Worm (Caenorhabditis elegans) whole organism, young adult: ENCODE measurements around the gene dhs-14.
A peak's percentile ranks its signal among the peaks of the same experiment; 100 is the strongest.

ENCODE experiments used
- B0336.3 ChIP-seq: fragments of 200-800 bp; sonication (Bioruptor generic); IDR thresholded peaks from 2 replicates; pipeline ENCODE4 v1.3.6; 2022; ENCODE audit warnings: missing genetic modification characterization, missing compliant biosample characterization
- F37B4.10 ChIP-seq: fragments of 200-800 bp; sonication (Bioruptor generic); IDR thresholded peaks from 2 replicates; pipeline ENCODE4 v1.3.6; 2022; ENCODE audit warnings: missing genetic modification characterization, missing compliant biosample characterization
- F52B5.7 ChIP-seq: sonication (generic microtip); optimal IDR thresholded peaks from 2 replicates; lab custom pipeline; 2016; ENCODE audit warnings: mild to moderate bottlenecking, missing genetic modification characterization, missing compliant biosample characterization
- K12H6.12 ChIP-seq: fragments of 200-800 bp; sonication (Bioruptor generic); optimal IDR thresholded peaks from 2 replicates; lab custom pipeline; 2018; ENCODE audit warnings: mild to moderate bottlenecking, missing genetic modification characterization, missing compliant biosample characterization
- Y56A3A.18 ChIP-seq: fragments of 200-800 bp; sonication (Bioruptor generic); IDR thresholded peaks from 2 replicates; pipeline ENCODE4 v1.3.6; 2022; ENCODE audit warnings: missing genetic modification reagents, missing genetic modification characterization, missing compliant biosample characterization
- Y79H2A.3 ChIP-seq: fragments of 200-800 bp; sonication (Bioruptor generic); conservative IDR thresholded peaks from 2 replicates; pipeline ENCODE4 v1.3.6; 2022; ENCODE audit warnings: missing genetic modification reagents, missing genetic modification characterization, missing compliant biosample characterization
- ama-1 ChIP-seq, 3 experiments: fragments of 150-350 bp in 1 of 3; sonication (generic microtip) in 2 of 3; optimal IDR thresholded peaks; 2 replicates each; lab custom pipeline; 2014 to 2018; ENCODE audit warnings: missing biosample characterization in 2 of 3, missing genetic modification characterization in 2 of 3, missing genetic modification reagents in 2 of 3
- ceh-27 ChIP-seq: fragments of 200-800 bp; sonication (Bioruptor generic); optimal IDR thresholded peaks from 2 replicates; lab custom pipeline; 2018; ENCODE audit warnings: mild to moderate bottlenecking, missing genetic modification characterization, moderate library complexity, missing compliant biosample characterization
- ceh-79 ChIP-seq: sonication (generic microtip); optimal IDR thresholded peaks from 2 replicates; lab custom pipeline; 2017; ENCODE audit warnings: mild to moderate bottlenecking, missing genetic modification characterization, missing compliant biosample characterization
- die-1 ChIP-seq: sonication (generic microtip); optimal IDR thresholded peaks from 2 replicates; lab custom pipeline; 2016; ENCODE audit warnings: missing genotype, mild to moderate bottlenecking, missing genetic modification characterization, missing compliant biosample characterization
- dpl-1 ChIP-seq: fragments of 150-350 bp; optimal IDR thresholded peaks from 2 replicates; lab custom pipeline; 2014; ENCODE audit warnings: missing biosample characterization, missing genetic modification reagents, missing genetic modification characterization
- egrh-3 ChIP-seq: fragments of 200-800 bp; sonication (Bioruptor generic); IDR thresholded peaks from 2 replicates; pipeline ENCODE4 v1.3.6; 2022; ENCODE audit warnings: missing genetic modification reagents, missing genetic modification characterization, missing compliant biosample characterization
- fkh-3 ChIP-seq: sonication (generic microtip); optimal IDR thresholded peaks from 2 replicates; lab custom pipeline; 2016; ENCODE audit warnings: mild to moderate bottlenecking, missing genetic modification characterization, missing compliant biosample characterization
- gei-17 ChIP-seq: fragments of 200-800 bp; sonication (Bioruptor generic); optimal IDR thresholded peaks from 2 replicates; lab custom pipeline; 2018; ENCODE audit warnings: mild to moderate bottlenecking, missing genetic modification characterization, missing compliant biosample characterization
- him-1 ChIP-seq: sonication (generic microtip); optimal IDR thresholded peaks from 2 replicates; lab custom pipeline; 2016; ENCODE audit warnings: missing genotype, missing genetic modification reagents, missing genetic modification characterization, missing compliant biosample characterization
- hmg-1.2 ChIP-seq: fragments of 200-800 bp; sonication (Bioruptor generic); IDR thresholded peaks from 2 replicates; pipeline ENCODE4 v1.3.6; 2022; ENCODE audit warnings: missing genetic modification reagents, missing genetic modification characterization, missing compliant biosample characterization
- lag-1 ChIP-seq: fragments of 200-800 bp; sonication (Bioruptor generic); IDR thresholded peaks from 2 replicates; pipeline ENCODE4 v1.3.6; 2022; ENCODE audit warnings: missing genetic modification reagents, missing genetic modification characterization, missing compliant biosample characterization
- lsl-1 ChIP-seq: fragments of 200-800 bp; sonication (Bioruptor generic); optimal IDR thresholded peaks from 2 replicates; lab custom pipeline; 2018; ENCODE audit warnings: mild to moderate bottlenecking, missing genetic modification characterization, moderate library complexity, missing compliant biosample characterization
- lsy-27 ChIP-seq: sonication (generic microtip); optimal IDR thresholded peaks from 2 replicates; lab custom pipeline; 2017; ENCODE audit warnings: missing genetic modification characterization, mild to moderate bottlenecking, missing compliant biosample characterization, antibody characterized with exemption, missing genotype, borderline replicate concordance; ENCODE audit not compliant: insufficient read depth
- madf-8 ChIP-seq: fragments of 200-800 bp; sonication (Bioruptor generic); conservative IDR thresholded peaks from 2 replicates; pipeline ENCODE4 v1.3.6; 2022; ENCODE audit warnings: missing genetic modification reagents, missing genetic modification characterization, missing compliant biosample characterization
- mcd-1 ChIP-seq: fragments of 200-800 bp; sonication (Bioruptor generic); IDR thresholded peaks from 2 replicates; pipeline ENCODE4 v1.3.6; 2022; ENCODE audit warnings: missing genetic modification reagents, missing genetic modification characterization, missing compliant biosample characterization
- nfyb-1 ChIP-seq: fragments of 200-800 bp; sonication (Bioruptor generic); IDR thresholded peaks from 2 replicates; pipeline ENCODE4 v1.3.6; 2022; ENCODE audit warnings: missing genetic modification reagents, missing genetic modification characterization, missing compliant biosample characterization
- pbrm-1 ChIP-seq: fragments of 200-800 bp; sonication (Bioruptor generic); IDR thresholded peaks from 2 replicates; pipeline ENCODE4 v1.3.6; 2022; ENCODE audit warnings: missing genetic modification reagents, missing genetic modification characterization, missing compliant biosample characterization
- snpc-4 ChIP-seq, 5 experiments: fragments of 150-350 bp in 1 of 5; sonication (generic microtip) in 4 of 5; optimal IDR thresholded peaks; 2 replicates each; lab custom pipeline; 2014 to 2018; ENCODE audit warnings: missing genetic modification characterization in 5 of 5, missing biosample characterization in 3 of 5, antibody characterized with exemption in 2 of 5, mild to moderate bottlenecking in 2 of 5, missing compliant biosample characterization in 2 of 5, missing genotype in 2 of 5, moderate library complexity in 2 of 5, missing genetic modification reagents in 1 of 5
- tbx-9 ChIP-seq: sonication (generic microtip); optimal IDR thresholded peaks from 2 replicates; lab custom pipeline; 2016; ENCODE audit warnings: borderline replicate concordance, missing genetic modification characterization, inconsistent platforms, missing compliant biosample characterization
- xnd-1 ChIP-seq: sonication (generic microtip); optimal IDR thresholded peaks from 2 replicates; lab custom pipeline; 2016; ENCODE audit warnings: missing genotype, missing genetic modification reagents, missing genetic modification characterization, missing compliant biosample characterization
- zfh-2 ChIP-seq: fragments of 200-800 bp; sonication (Bioruptor generic); conservative IDR thresholded peaks from 2 replicates; pipeline ENCODE4 v1.3.6; 2022; ENCODE audit warnings: missing genetic modification reagents, missing genetic modification characterization, missing compliant biosample characterization
- ztf-28 ChIP-seq: fragments of 200-800 bp; sonication (Bioruptor generic); IDR thresholded peaks from 2 replicates; pipeline ENCODE4 v1.3.6; 2022; ENCODE audit warnings: missing genetic modification reagents, missing genetic modification characterization, missing compliant biosample characterization
- ztf-3 ChIP-seq: fragments of 200-800 bp; sonication (Bioruptor generic); optimal IDR thresholded peaks from 2 replicates; lab custom pipeline; 2018; ENCODE audit warnings: mild to moderate bottlenecking, missing genetic modification characterization, missing compliant biosample characterization

dhs-14 gene

ce11 chrV:2725225-2725624 lies 39.8 kb downstream of the dhs-14 start, which contains the start of gene srg-59:
srg-59 (minus strand) TSS chrV:2725325.
- TF ChIP-seq lag-1 (GFP tag; lab: Robert Waterston, UW) (no peak), die-1 (no peak), ztf-3 (GFP tag; lab: Kevin White, UChicago) (no peak), fkh-3 (tag; lab: Kevin White, UChicago) (no peak), mcd-1 (GFP tag; lab: Robert Waterston, UW) (no peak), Y79H2A.3 (GFP tag; lab: Robert Waterston, UW) (no peak), xnd-1 (tag; lab: Kevin White, UChicago) (no peak), Y56A3A.18 (no peak), ceh-27 (GFP tag; lab: Kevin White, UChicago) (no peak), madf-8 (no peak)

DNA sequence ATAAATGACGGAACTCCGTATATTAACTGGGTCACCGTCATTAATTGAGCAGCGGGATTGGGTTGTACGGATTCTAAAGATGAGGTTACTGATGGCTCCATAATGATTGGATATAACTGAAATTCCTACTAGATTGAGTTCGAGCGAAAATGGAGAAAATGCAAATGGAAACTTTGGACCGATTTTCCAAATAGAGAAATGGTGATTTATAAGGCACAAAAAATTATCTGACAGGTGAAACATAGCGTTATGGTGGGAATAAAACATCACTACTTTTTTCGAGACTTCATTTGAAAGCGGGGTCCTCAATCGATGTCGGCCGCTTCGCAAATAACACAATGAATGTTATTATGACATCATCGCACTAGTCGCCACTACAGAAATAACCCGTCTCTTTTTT lies 42.4 kb downstream of the dhs-14 start, which contains the start of gene srg-60:
TSS of gene srg-60 (minus strand) at position 101 of the 400 bp plus-strand sequence.
- TF ChIP-seq dpl-1 (GFP tag; lab: Kevin White, UChicago) = no peak
- no peak for TF ChIP-seq gei-17 (GFP tag; lab: Kevin White, UChicago)
- TF ChIP-seq lsl-1 (GFP tag; lab: Kevin White, UChicago) = no peak
- no peak for TF ChIP-seq tbx-9
- TF ChIP-seq, all 124 proteins: peak for 0

ce11 chrV:2720763-2721162 lies 44.2 kb downstream of the dhs-14 start, which contains the start of gene srt-27:
srt-27 (minus strand) TSS chrV:2720863.
- no peak for TF ChIP-seq ama-1 (optimal IDR thresholded peaks at IDR 0.05; lab: Kevin White, UChicago)
- TF ChIP-seq ama-1 (GFP tag; optimal IDR thresholded peaks at IDR 0.05; lab: Kevin White, UChicago) = no peak
- TF ChIP-seq ceh-79 (tag; lab: Kevin White, UChicago) = no peak
- no peak for TF ChIP-seq dpl-1 (GFP tag; lab: Kevin White, UChicago)
- TF ChIP-seq B0336.3 (GFP tag; lab: Robert Waterston, UW) = no peak
- TF ChIP-seq nfyb-1 = no peak
- TF ChIP-seq lsy-27 (tag; lab: Kevin White, UChicago) = no peak
- no peak for TF ChIP-seq F52B5.7 (tag; lab: Kevin White, UChicago)

DNA sequence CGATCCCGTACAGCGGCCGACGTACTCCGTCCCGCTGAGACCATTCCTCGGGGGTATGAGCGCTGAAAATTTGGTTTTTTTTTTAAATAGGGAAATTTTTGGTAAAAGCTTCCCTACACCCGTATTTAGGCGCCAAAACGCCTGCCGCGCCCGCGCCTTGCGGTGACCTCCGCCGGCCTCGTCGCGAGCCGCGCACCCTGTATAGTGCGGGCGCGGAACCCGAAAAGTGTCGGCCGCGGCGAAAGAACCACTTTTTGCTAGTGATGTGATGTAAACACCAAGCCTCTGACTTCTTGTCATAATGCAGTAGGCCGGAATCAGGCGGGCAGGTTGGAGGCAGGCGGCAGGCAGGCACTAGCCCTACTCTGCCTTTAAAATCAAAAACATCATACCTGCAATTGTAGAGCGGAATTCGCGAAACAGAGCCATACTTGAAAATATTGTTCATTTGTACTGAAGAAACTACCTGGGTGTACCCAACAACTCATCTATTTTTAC lies 46.3 kb downstream of the dhs-14 start, which contains the start of gene srt-29:
TSS of gene srt-29 (minus strand) at position 448 of the 498 bp plus-strand sequence.
- TF ChIP-seq him-1 (tag; lab: Kevin White, UChicago) = no peak
- TF ChIP-seq zfh-2 (GFP tag; lab: Robert Waterston, UW) = peak; percentile 88
- 0 out of 2 replicates have a peak, but pooled peaks have one; percentile 13 for TF ChIP-seq ztf-28 (GFP tag; lab: Robert Waterston, UW)
- TF ChIP-seq egrh-3 = peak; percentile 72; the same call in 1 of the 2 replicates
- no peak for TF ChIP-seq K12H6.12 (tag; lab: Kevin White, UChicago)
- no peak for TF ChIP-seq snpc-4 (GFP tag; optimal IDR thresholded peaks at IDR 0.05; lab: Kevin White, UChicago)
- peak in 1 of 4 experiments; percentile 51 for TF ChIP-seq snpc-4 (tag; optimal IDR thresholded peaks at IDR 0.05; lab: Kevin White, UChicago)

DNA sequence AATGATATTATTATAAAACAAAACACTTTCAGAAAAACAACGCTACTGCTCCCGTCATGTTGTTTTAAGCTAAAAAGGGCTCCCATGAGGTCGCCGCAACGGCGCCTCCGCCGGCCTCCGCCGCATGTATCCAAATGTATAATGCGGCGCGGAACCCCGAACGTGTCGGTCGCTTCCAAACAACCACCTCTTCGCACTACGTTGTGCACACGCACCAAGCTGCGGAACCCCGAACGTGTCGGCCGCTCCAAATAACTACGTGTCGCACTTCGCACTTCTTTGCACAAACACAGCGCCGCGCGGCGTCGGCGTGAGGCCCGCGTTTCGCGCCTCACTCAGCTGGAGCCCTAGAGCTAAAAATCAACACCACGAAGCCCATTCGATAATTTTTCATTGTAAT lies 48.1 kb downstream of the dhs-14 start:
- peak; percentile 84 for TF ChIP-seq zfh-2 (GFP tag; lab: Robert Waterston, UW)
- TF ChIP-seq hmg-1.2 (GFP tag; lab: Robert Waterston, UW) = peak; percentile 25; the same call in 1 of the 2 replicates
- no peak for TF ChIP-seq Y79H2A.3 (GFP tag; lab: Robert Waterston, UW)
- TF ChIP-seq snpc-4 (GFP tag; optimal IDR thresholded peaks at IDR 0.05; lab: Kevin White, UChicago) = no peak
- peak in 2 of 4 experiments; percentile 71 to 89 for TF ChIP-seq snpc-4 (tag; optimal IDR thresholded peaks at IDR 0.05; lab: Kevin White, UChicago)
- TF ChIP-seq lsl-1 (GFP tag; lab: Kevin White, UChicago) = no peak
- TF ChIP-seq egrh-3 = peak; percentile 49; the same call in 1 of the 2 replicates
- TF ChIP-seq F37B4.10 = 0 out of 2 replicates have a peak, but pooled peaks have one; percentile 65
- peak; percentile 37; the same call in 1 of the 2 replicates for TF ChIP-seq pbrm-1 (GFP tag; lab: Robert Waterston, UW)
